Fruit fly (Drosophila melanogaster) whole organism, wandering third instar larva: ENCODE data around the gene Cnep1r2.

Experiments
- Abd-B ChIP-seq: fragments of >200 bp; optimal IDR thresholded peaks from 2 replicates; lab custom pipeline; 2017; ENCODE audit warnings: missing biosample characterization, missing genetic modification characterization
- CG32264 ChIP-seq: fragments of 200-800 bp; sonication (Bioruptor generic); optimal IDR thresholded peaks from 2 replicates; lab custom pipeline; 2016; ENCODE audit warnings: missing biosample characterization, missing genetic modification characterization
- CG9705 ChIP-seq: fragments of 200-800 bp; sonication (Bioruptor generic); optimal IDR thresholded peaks from 2 replicates; lab custom pipeline; 2018; ENCODE audit warnings: missing biosample characterization, mild to moderate bottlenecking, missing genetic modification characterization
- CrebA ChIP-seq: fragments of 200-800 bp; sonication (Bioruptor generic); optimal IDR thresholded peaks from 2 replicates; lab custom pipeline; 2016; ENCODE audit warnings: missing biosample characterization, mild to moderate bottlenecking, missing genetic modification characterization, borderline replicate concordance
- GATAd ChIP-seq: sonication (Bioruptor generic); optimal IDR thresholded peaks from 2 replicates; lab custom pipeline; 2016; ENCODE audit warnings: missing biosample characterization, missing genetic modification characterization
- HLH106 ChIP-seq: fragments of 200-800 bp; optimal IDR thresholded peaks from 3 replicates; lab custom pipeline; 2019; ENCODE audit warnings: missing biosample characterization, mild to moderate bottlenecking, missing genetic modification characterization, moderate library complexity
- Hnf4 ChIP-seq: fragments of 200-800 bp; sonication (Bioruptor generic); optimal IDR thresholded peaks from 2 replicates; lab custom pipeline; 2016; ENCODE audit warnings: missing biosample characterization, mild to moderate bottlenecking, missing genetic modification characterization
- Hr78 ChIP-seq: fragments of >200 bp; optimal IDR thresholded peaks from 2 replicates; lab custom pipeline; 2017; ENCODE audit warnings: missing biosample characterization, missing genetic modification characterization
- Hr83 ChIP-seq: fragments of 200-300 bp; sonication (Bioruptor generic); optimal IDR thresholded peaks from 2 replicates; lab custom pipeline; 2016; ENCODE audit warnings: missing biosample characterization, mild to moderate bottlenecking, missing genetic modification characterization, moderate library complexity; ENCODE audit not compliant: poor library complexity, severe bottlenecking
- Jra ChIP-seq: sonication (Bioruptor generic); optimal IDR thresholded peaks from 2 replicates; lab custom pipeline; 2016; ENCODE audit warnings: missing biosample characterization, missing genetic modification characterization
- Mio ChIP-seq: sonication (Bioruptor generic); optimal IDR thresholded peaks from 2 replicates; lab custom pipeline; 2016; ENCODE audit warnings: missing biosample characterization, missing genetic modification characterization
- Myc ChIP-seq: fragments of >200 bp; optimal IDR thresholded peaks from 2 replicates; lab custom pipeline; 2017
- N ChIP-seq: fragments of >200 bp; optimal IDR thresholded peaks from 2 replicates; lab custom pipeline; 2018; ENCODE audit warnings: missing biosample characterization, missing external identifiers, missing genetic modification characterization
- OdsH ChIP-seq: fragments of 200-800 bp; sonication (Bioruptor generic); optimal IDR thresholded peaks from 2 replicates; lab custom pipeline; 2016; ENCODE audit warnings: missing biosample characterization, mild to moderate bottlenecking, missing genetic modification characterization
- Vsx2 ChIP-seq: fragments of 200-300, 225-300 bp; sonication (Bioruptor generic); optimal IDR thresholded peaks from 2 replicates; lab custom pipeline; 2018; ENCODE audit warnings: missing biosample characterization, missing genetic modification characterization; ENCODE audit not compliant: partially characterized antibody
- br ChIP-seq: fragments of 200-800 bp; sonication (Bioruptor generic); optimal IDR thresholded peaks from 2 replicates; lab custom pipeline; 2016; ENCODE audit warnings: missing biosample characterization, missing genetic modification characterization
- brk ChIP-seq: fragments of 200-800 bp; sonication (Bioruptor generic); optimal IDR thresholded peaks from 2 replicates; lab custom pipeline; 2016; ENCODE audit warnings: missing biosample characterization, mild to moderate bottlenecking, missing genetic modification characterization
- dl ChIP-seq, 2 experiments: fragments of 175-275, 200-275 bp in 1 of 2; fragments of 200-275 bp in 1 of 2; sonication (Bioruptor generic); optimal IDR thresholded peaks; lab custom pipeline; 2018; ENCODE audit warnings: mild to moderate bottlenecking in 2 of 2, missing biosample characterization in 2 of 2, missing genetic modification characterization in 2 of 2, moderate library complexity in 2 of 2; ENCODE audit not compliant: partially characterized antibody in 2 of 2, insufficient read depth in 1 of 2
- dmrt93B ChIP-seq: fragments of 200-800 bp; sonication (Bioruptor generic); optimal IDR thresholded peaks from 2 replicates; lab custom pipeline; 2018; ENCODE audit warnings: missing biosample characterization, mild to moderate bottlenecking, missing genetic modification characterization
- dsf ChIP-seq: sonication (Bioruptor generic); optimal IDR thresholded peaks from 2 replicates; lab custom pipeline; 2016; ENCODE audit warnings: missing biosample characterization, missing genetic modification characterization, borderline replicate concordance
- ey ChIP-seq: fragments of 200-800 bp; sonication (Bioruptor generic); optimal IDR thresholded peaks from 2 replicates; lab custom pipeline; 2016; ENCODE audit warnings: missing biosample characterization, missing genetic modification characterization
- foxo ChIP-seq, 2 experiments: fragments of 200-800 bp; sonication (Bioruptor generic); optimal IDR thresholded peaks; 2 replicates in 1 of 2; 3 replicates in 1 of 2; lab custom pipeline; 2016 to 2017; ENCODE audit warnings: missing biosample characterization in 2 of 2, missing genetic modification characterization in 2 of 2
- fru ChIP-seq: fragments of 200-800 bp; sonication (Bioruptor generic); optimal IDR thresholded peaks from 3 replicates; lab custom pipeline; 2016; ENCODE audit warnings: missing biosample characterization, mild to moderate bottlenecking, missing genetic modification characterization
- h ChIP-seq: fragments of 200-800 bp; sonication (Bioruptor generic); optimal IDR thresholded peaks from 3 replicates; lab custom pipeline; 2016; ENCODE audit warnings: missing biosample characterization, mild to moderate bottlenecking, missing genetic modification characterization
- lola ChIP-seq: fragments of >200 bp; optimal IDR thresholded peaks from 2 replicates; lab custom pipeline; 2017; ENCODE audit warnings: missing biosample characterization, missing genetic modification characterization
- pan ChIP-seq: fragments of >200 bp; optimal IDR thresholded peaks from 2 replicates; lab custom pipeline; 2017
- psq ChIP-seq: fragments of 200-800 bp; sonication (Bioruptor generic); optimal IDR thresholded peaks from 3 replicates; lab custom pipeline; 2017; ENCODE audit warnings: missing biosample characterization, mild to moderate bottlenecking, missing genetic modification characterization, moderate library complexity
- rgr ChIP-seq: fragments of 200-800 bp; sonication (Bioruptor generic); optimal IDR thresholded peaks from 3 replicates; lab custom pipeline; 2016; ENCODE audit warnings: missing biosample characterization, mild to moderate bottlenecking, missing genetic modification characterization
- sv ChIP-seq: fragments of 200-800 bp; sonication (Bioruptor generic); optimal IDR thresholded peaks from 3 replicates; lab custom pipeline; 2016; ENCODE audit warnings: missing biosample characterization, missing genetic modification characterization
- tai ChIP-seq: sonication (Bioruptor generic); optimal IDR thresholded peaks from 2 replicates; lab custom pipeline; 2016; ENCODE audit warnings: missing biosample characterization, missing genetic modification characterization
- woc ChIP-seq: sonication (Bioruptor generic); optimal IDR thresholded peaks from 2 replicates; lab custom pipeline; 2016; ENCODE audit warnings: missing biosample characterization, mild to moderate bottlenecking, missing genetic modification characterization

Cnep1r2 gene

dm6 chr3L:10683899-10684340 lies 46.0 kb downstream of the Cnep1r2 start:
- TF ChIP-seq GATAd (GFP tag; lab: Kevin White, UChicago) (no peak), tai (GFP tag; lab: Kevin White, UChicago) (no peak), dl (GFP tag; optimal IDR thresholded peaks at IDR 0.05; lab: Kevin White, UChicago; ENCODE audit: insufficient read depth in 1 of 2, partially characterized antibody in 2 of 2) (no peak), Hnf4 (GFP tag; lab: Kevin White, UChicago) (peak; percentile 3), Vsx2 (no peak), ey (peak; percentile 31), CG9705 (GFP tag; lab: Kevin White, UChicago) (peak; percentile 17), Mio (GFP tag; lab: Kevin White, UChicago) (no peak), brk (no peak), woc (peak; percentile 13), pan (lab: Kevin White, UChicago) (no peak), OdsH (GFP tag; lab: Kevin White, UChicago) (no peak), br (GFP tag; lab: Kevin White, UChicago) (peak; percentile 45), h (peak; percentile 36), rgr (GFP tag; lab: Kevin White, UChicago) (peak; percentile 14), Hr78 (GFP tag; lab: Kevin White, UChicago) (no peak), Abd-B (no peak), dsf (no peak), Jra (GFP tag; lab: Kevin White, UChicago) (no peak), N (GFP tag; lab: Kevin White, UChicago) (no peak), lola (GFP tag; lab: Kevin White, UChicago) (no peak), fru (peak; percentile 21), HLH106 (tag; lab: Kevin White, UChicago) (peak; percentile 59), CrebA (GFP tag; lab: Kevin White, UChicago) (no peak), foxo (GFP tag; optimal IDR thresholded peaks at IDR 0.05; lab: Kevin White, UChicago) (peak in 1 of 2 experiments; percentile 51), CG32264 (GFP tag; lab: Kevin White, UChicago) (no peak)

- TF ChIP-seq foxo (GFP tag; optimal IDR thresholded peaks at IDR 0.05; lab: Kevin White, UChicago) (no peak), psq (no peak), dsf (no peak), dmrt93B (GFP tag; lab: Kevin White, UChicago) (no peak), Mio (GFP tag; lab: Kevin White, UChicago) (no peak), sv (no peak), CrebA (GFP tag; lab: Kevin White, UChicago) (no peak)
Measured at dm6 chr3L:10684492-10684891, 46.5 kb downstream of the Cnep1r2 start.

dm6 chr3L:10686625-10687024 lies 48.7 kb downstream of the Cnep1r2 start:
- TF ChIP-seq rgr (GFP tag; lab: Kevin White, UChicago) = no peak
- TF ChIP-seq GATAd (GFP tag; lab: Kevin White, UChicago) = no peak
- no peak for TF ChIP-seq dsf
- no peak for TF ChIP-seq Mio (GFP tag; lab: Kevin White, UChicago)
- TF ChIP-seq OdsH (GFP tag; lab: Kevin White, UChicago) = no peak
- no peak for TF ChIP-seq Hr83
- no peak for TF ChIP-seq Hnf4 (GFP tag; lab: Kevin White, UChicago)
- no peak for TF ChIP-seq Myc (lab: Kevin White, UChicago)
